Fruit fly (Drosophila melanogaster) whole organism, embryonic: Measurements from ENCODE around the gene mGluR.

ENCODE experiments used
- Atf-2 ChIP-seq: fragments of 200-800 bp; sonication (Bioruptor generic); optimal IDR thresholded peaks from 2 replicates; lab custom pipeline; 2016; ENCODE audit warnings: missing biosample characterization, missing genetic modification characterization
- BEAF-32 ChIP-seq: fragments of 200-800 bp; sonication (Bioruptor generic); optimal IDR thresholded peaks from 3 replicates; lab custom pipeline; 2017; ENCODE audit warnings: missing biosample characterization, missing genetic modification characterization, mild to moderate bottlenecking, moderate library complexity, missing genetic modification reagents
- Bgb ChIP-seq: fragments of 200-800 bp; sonication (Bioruptor generic); IDR thresholded peaks from 2 replicates; pipeline ENCODE4 v1.3.6; 2022; ENCODE audit warnings: missing biosample characterization, missing genetic modification characterization; ENCODE audit not compliant: partially characterized antibody
- Bteb2 ChIP-seq: fragments of 200-800 bp; sonication (Bioruptor generic); optimal IDR thresholded peaks from 2 replicates; lab custom pipeline; 2016; ENCODE audit warnings: missing biosample characterization, missing genetic modification characterization
- CG13894 ChIP-seq: fragments of 200-800 bp; sonication (Bioruptor generic); optimal IDR thresholded peaks from 3 replicates; lab custom pipeline; 2018; ENCODE audit warnings: missing biosample characterization, mild to moderate bottlenecking, missing genetic modification characterization, moderate library complexity
- CG15479 ChIP-seq: fragments of 200-800 bp; sonication (Bioruptor generic); optimal IDR thresholded peaks from 3 replicates; lab custom pipeline; 2019; ENCODE audit warnings: missing biosample characterization, mild to moderate bottlenecking, missing genetic modification characterization, moderate library complexity
- CG2199 ChIP-seq: fragments of 200-800 bp; sonication (Bioruptor generic); IDR thresholded peaks from 3 replicates; pipeline ENCODE4 v1.3.6; 2022; ENCODE audit warnings: missing biosample characterization, missing genetic modification characterization
- CG2875 ChIP-seq: fragments of 200-800 bp; sonication (Bioruptor generic); optimal IDR thresholded peaks from 2 replicates; lab custom pipeline; 2017; ENCODE audit warnings: missing biosample characterization, mild to moderate bottlenecking, missing genetic modification characterization, missing genetic modification reagents
- CG32767 ChIP-seq: fragments of 200-800 bp; sonication (Bioruptor generic); IDR thresholded peaks from 2 replicates; pipeline ENCODE4 v1.3.6; 2022; ENCODE audit warnings: missing biosample characterization, missing genetic modification characterization
- CG5245 ChIP-seq: fragments of 200-800 bp; sonication (Bioruptor generic); optimal IDR thresholded peaks from 3 replicates; lab custom pipeline; 2016; ENCODE audit warnings: missing biosample characterization, missing genetic modification characterization
- CG9932 ChIP-seq: fragments of 200-800 bp; sonication (Bioruptor generic); IDR thresholded peaks from 2 replicates; pipeline ENCODE4 v1.3.6; 2022; ENCODE audit warnings: missing biosample characterization, missing genetic modification characterization
- CoRest ChIP-seq: fragments of 200-800 bp; sonication (Bioruptor generic); optimal IDR thresholded peaks from 3 replicates; lab custom pipeline; 2018; ENCODE audit warnings: missing biosample characterization, mild to moderate bottlenecking, missing genetic modification characterization, moderate library complexity
- E2f2 ChIP-seq: fragments of 200-800 bp; sonication (Bioruptor generic); IDR thresholded peaks from 2 replicates; pipeline ENCODE4 v1.3.6; 2022; ENCODE audit warnings: missing biosample characterization, missing genetic modification characterization
- Gsc ChIP-seq: fragments of 200-800 bp; sonication (Bioruptor generic); IDR thresholded peaks from 2 replicates; pipeline ENCODE4 v1.3.6; 2022; ENCODE audit warnings: missing biosample characterization, missing genetic modification characterization
- Hand ChIP-seq: fragments of 200-800 bp; sonication (Bioruptor generic); optimal IDR thresholded peaks from 2 replicates; lab custom pipeline; 2017; ENCODE audit warnings: mild to moderate bottlenecking, missing biosample characterization, missing genetic modification reagents, missing genetic modification characterization
- Hey ChIP-seq: fragments of 200-800 bp; sonication (Bioruptor generic); optimal IDR thresholded peaks from 3 replicates; lab custom pipeline; 2018; ENCODE audit warnings: missing biosample characterization, mild to moderate bottlenecking, missing genetic modification characterization
- Hmr ChIP-seq: fragments of 200-800 bp; sonication (Bioruptor generic); optimal IDR thresholded peaks from 3 replicates; lab custom pipeline; 2017; ENCODE audit warnings: mild to moderate bottlenecking, missing biosample characterization, missing genetic modification reagents, missing genetic modification characterization
- Nf-YC ChIP-seq: fragments of 200-800 bp; optimal IDR thresholded peaks from 3 replicates; lab custom pipeline; 2019; ENCODE audit warnings: missing biosample characterization, mild to moderate bottlenecking, missing genetic modification characterization, moderate library complexity
- Sry-δ ChIP-seq: fragments of 200-800 bp; sonication (Bioruptor generic); optimal IDR thresholded peaks from 2 replicates; lab custom pipeline; 2016; ENCODE audit warnings: missing biosample characterization, missing genetic modification characterization
- bbx ChIP-seq: fragments of 200-800 bp; sonication (Bioruptor generic); IDR thresholded peaks from 2 replicates; pipeline ENCODE4 v1.3.6; 2022; ENCODE audit warnings: missing biosample characterization, missing genetic modification characterization; ENCODE audit not compliant: partially characterized antibody
- bigmax ChIP-seq: fragments of 200-800 bp; sonication (Bioruptor generic); optimal IDR thresholded peaks from 2 replicates; lab custom pipeline; 2018; ENCODE audit warnings: missing biosample characterization, mild to moderate bottlenecking, missing genetic modification characterization
- cad ChIP-seq: fragments of >200 bp; optimal IDR thresholded peaks from 2 replicates; lab custom pipeline; 2017; ENCODE audit warnings: missing biosample characterization, missing genetic modification characterization
- esg ChIP-seq: fragments of 200-800 bp; sonication (Bioruptor generic); conservative IDR thresholded peaks from 2 replicates; pipeline ENCODE4 v1.3.6; 2022; ENCODE audit warnings: missing biosample characterization, missing genetic modification characterization
- fu2 ChIP-seq: fragments of 200-800 bp; sonication (Bioruptor generic); optimal IDR thresholded peaks from 2 replicates; lab custom pipeline; 2016; ENCODE audit warnings: missing biosample characterization, missing genetic modification characterization
- gcm ChIP-seq: fragments of 200-800 bp; sonication (Bioruptor generic); optimal IDR thresholded peaks from 2 replicates; lab custom pipeline; 2019; ENCODE audit warnings: missing biosample characterization, mild to moderate bottlenecking, missing genetic modification characterization, moderate library complexity
- gro ChIP-seq: fragments of 200-800 bp; sonication (Bioruptor generic); optimal IDR thresholded peaks from 2 replicates; lab custom pipeline; 2016; ENCODE audit warnings: missing biosample characterization, missing genetic modification characterization
- gsb-n ChIP-seq: fragments of 200-800 bp; sonication (Bioruptor generic); optimal IDR thresholded peaks from 3 replicates; lab custom pipeline; 2018; ENCODE audit warnings: missing biosample characterization, mild to moderate bottlenecking, missing genetic modification characterization
- kah ChIP-seq: fragments of 200-800 bp; sonication (Bioruptor generic); optimal IDR thresholded peaks from 2 replicates; lab custom pipeline; 2018; ENCODE audit warnings: missing biosample characterization, mild to moderate bottlenecking, missing genetic modification characterization
- lola ChIP-seq, 3 experiments: fragments of >200 bp in 2 of 3; fragments of 200-800 bp in 1 of 3; sonication (Bioruptor generic) in 1 of 3; optimal IDR thresholded peaks; 2 replicates each; lab custom pipeline; 2017 to 2019; ENCODE audit warnings: missing biosample characterization in 3 of 3, missing genetic modification characterization in 3 of 3, mild to moderate bottlenecking in 1 of 3, moderate library complexity in 1 of 3
- nau ChIP-seq: fragments of 200-800 bp; sonication (Bioruptor generic); optimal IDR thresholded peaks from 3 replicates; lab custom pipeline; 2017; ENCODE audit warnings: missing biosample characterization, mild to moderate bottlenecking, missing genetic modification characterization, missing genetic modification reagents
- nerfin-1 ChIP-seq: fragments of 200-800 bp; sonication (Bioruptor generic); optimal IDR thresholded peaks from 3 replicates; lab custom pipeline; 2019; ENCODE audit warnings: missing biosample characterization, mild to moderate bottlenecking, missing genetic modification characterization, moderate library complexity
- pb ChIP-seq: fragments of 200-800 bp; sonication (Bioruptor generic); optimal IDR thresholded peaks from 3 replicates; lab custom pipeline; 2016; ENCODE audit warnings: missing biosample characterization, missing genetic modification characterization
- pita ChIP-seq: fragments of 200-800 bp; sonication (Bioruptor generic); optimal IDR thresholded peaks from 2 replicates; lab custom pipeline; 2017; ENCODE audit warnings: missing biosample characterization, mild to moderate bottlenecking, missing genetic modification characterization
- pros ChIP-seq: fragments of 200-800 bp; sonication (Bioruptor generic); optimal IDR thresholded peaks from 3 replicates; lab custom pipeline; 2019; ENCODE audit warnings: missing biosample characterization, mild to moderate bottlenecking, missing genetic modification characterization, moderate library complexity
- sim ChIP-seq: fragments of 200-800 bp; sonication (Bioruptor generic); IDR thresholded peaks from 2 replicates; pipeline ENCODE4 v1.3.6; 2022; ENCODE audit warnings: missing biosample characterization, missing genetic modification characterization
- sisA ChIP-seq: fragments of 200-800 bp; sonication (Bioruptor generic); IDR thresholded peaks from 2 replicates; pipeline ENCODE4 v1.3.6; 2022; ENCODE audit warnings: missing biosample characterization, missing genetic modification characterization
- tll ChIP-seq, 2 experiments: fragments of 200-800 bp in 1 of 2; fragments of >200 bp in 1 of 2; sonication (Bioruptor generic) in 1 of 2; optimal IDR thresholded peaks; 2 replicates each; lab custom pipeline; 2017 to 2019; ENCODE audit warnings: missing biosample characterization in 2 of 2, missing genetic modification characterization in 2 of 2, mild to moderate bottlenecking in 1 of 2, moderate library complexity in 1 of 2
- usp ChIP-seq: fragments of >200 bp; optimal IDR thresholded peaks from 2 replicates; lab custom pipeline; 2017; ENCODE audit warnings: missing biosample characterization, missing genetic modification characterization

mGluR gene

DNA sequence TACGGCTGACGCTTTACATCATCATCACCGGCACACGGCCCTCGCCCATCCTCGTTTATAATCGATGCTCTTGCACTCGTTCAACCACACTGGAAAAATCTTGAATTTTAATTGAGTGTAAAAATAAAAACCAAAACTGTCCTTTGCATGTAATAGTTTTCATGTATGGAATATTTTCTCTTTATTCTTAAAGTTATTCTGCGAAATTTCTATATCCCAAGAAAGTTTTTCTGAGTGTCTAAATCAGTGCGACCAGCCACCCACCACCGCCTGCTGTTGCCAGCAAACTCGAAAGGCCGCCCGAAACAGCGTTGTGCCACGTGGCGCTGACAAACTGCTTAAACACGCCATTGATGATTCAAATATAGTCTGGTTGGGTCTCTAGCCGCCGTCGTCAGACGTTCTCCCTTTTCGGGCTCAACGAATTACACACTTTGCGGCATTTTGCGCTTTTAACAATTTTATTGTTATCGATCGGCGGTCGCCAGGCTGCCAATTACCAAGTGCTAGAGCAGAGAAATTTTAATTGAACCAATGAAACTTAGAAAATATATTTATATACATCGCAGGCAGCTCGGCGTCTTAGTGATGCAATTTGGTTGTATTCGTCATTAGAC is 46.3 kb downstream of the mGluR start (continued):
- no peak for TF ChIP-seq cad (GFP tag; lab: Kevin White, UChicago)
- TF ChIP-seq Bgb = no peak
- peak; percentile 10 for TF ChIP-seq gro (GFP tag; lab: Kevin White, UChicago)
- TF ChIP-seq gcm (GFP tag; lab: Kevin White, UChicago) = peak; percentile 58
- no peak for TF ChIP-seq sisA (GFP tag; lab: Robert Waterston, UW)
- TF ChIP-seq bigmax (GFP tag; lab: Kevin White, UChicago) = no peak
- no peak for TF ChIP-seq Gsc (GFP tag; lab: Robert Waterston, UW)
- no peak for TF ChIP-seq kah
- TF ChIP-seq CoRest (tag; lab: Kevin White, UChicago) = peak; percentile 54
- TF ChIP-seq lola (GFP tag; optimal IDR thresholded peaks at IDR 0.05; lab: Kevin White, UChicago) = peak in 1 of 3 experiments; percentile 70
- no peak for TF ChIP-seq bbx
- peak; percentile 48; the same call in 1 of the 2 replicates for TF ChIP-seq E2f2 (GFP tag; lab: Robert Waterston, UW)
- TF ChIP-seq pb (GFP tag; lab: Kevin White, UChicago) = peak; percentile 57
- no peak for TF ChIP-seq usp
- TF ChIP-seq fu2 (GFP tag; lab: Kevin White, UChicago) = peak; percentile 37
- TF ChIP-seq pita = no peak
- peak; percentile 57 for TF ChIP-seq Atf-2 (GFP tag; lab: Kevin White, UChicago)
- peak; percentile 65 for TF ChIP-seq esg
- peak; percentile 52 for TF ChIP-seq Bteb2 (GFP tag; lab: Kevin White, UChicago)
- TF ChIP-seq Hand (GFP tag; lab: Kevin White, UChicago) = peak; percentile 61
- peak; percentile 79 for TF ChIP-seq CG2875 (GFP tag; lab: Kevin White, UChicago)
- TF ChIP-seq CG9932 (GFP tag; lab: Robert Waterston, UW) = no peak
- TF ChIP-seq CG32767 (GFP tag; lab: Robert Waterston, UW) = no peak; the same call in 1 of the 2 replicates

DNA sequence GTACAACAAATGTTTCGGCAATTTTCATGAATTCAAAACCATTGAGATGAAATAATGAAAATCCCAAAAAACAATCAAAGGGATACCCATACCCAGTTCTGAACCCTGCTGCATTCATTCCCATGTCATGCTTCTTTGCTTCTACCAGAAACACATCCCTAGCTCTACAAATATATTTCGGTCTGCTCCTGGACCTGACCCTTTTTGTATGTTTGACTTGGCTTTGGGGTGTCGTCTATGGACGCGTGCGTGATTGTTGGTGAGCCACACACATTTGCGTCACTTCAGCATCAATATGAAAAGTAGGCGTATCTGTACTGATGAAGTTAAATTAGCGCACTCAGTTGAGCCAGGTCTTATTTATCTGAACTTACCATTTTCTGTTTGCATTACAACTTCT is 48.1 kb downstream of the mGluR start:
- peak; percentile 46 for TF ChIP-seq nerfin-1 (tag; lab: Kevin White, UChicago)
- peak; percentile 70 for TF ChIP-seq Hey (tag; lab: Kevin White, UChicago)
- no peak for TF ChIP-seq CG5245 (GFP tag; lab: Kevin White, UChicago)
- peak; percentile 62 for TF ChIP-seq pros
- TF ChIP-seq sim (GFP tag; lab: Robert Waterston, UW) = 0 out of 2 replicates have a peak, but pooled peaks have one; percentile 8
- peak; percentile 10 for TF ChIP-seq Nf-YC (tag; lab: Kevin White, UChicago)
- TF ChIP-seq nau = no peak
- peak; percentile 40 for TF ChIP-seq CG15479 (GFP tag; lab: Kevin White, UChicago)
- TF ChIP-seq BEAF-32 = peak; percentile 3
- TF ChIP-seq CG13894 = peak; percentile 25
- TF ChIP-seq gsb-n = peak; percentile 25
- no peak for TF ChIP-seq Hmr (GFP tag; lab: Kevin White, UChicago)
- peak in 1 of 2 experiments; percentile 84 for TF ChIP-seq tll (GFP tag; optimal IDR thresholded peaks at IDR 0.05; lab: Kevin White, UChicago)
- TF ChIP-seq Sry-δ (GFP tag; lab: Kevin White, UChicago) = peak; percentile 8
- peak; percentile 99 for TF ChIP-seq CG2199
